Worm (Caenorhabditis elegans): Measurements from ENCODE around the gene srsy-1.

- TF ChIP-seq egl-27 (tag; optimal IDR thresholded peaks at IDR 0.05) (no peak), lsy-2 (tag; optimal IDR thresholded peaks at IDR 0.05) (no peak), nhr-77 (tag; optimal IDR thresholded peaks at IDR 0.05) (no peak), lin-15B (tag; optimal IDR thresholded peaks at IDR 0.05) (no peak), egl-43 (GFP tag; IDR thresholded peaks at IDR 0.05) (no peak), snpc-4 (tag; optimal IDR thresholded peaks at IDR 0.05) (no peak)
These were observed 6.1 kb upstream of the srsy-1 start, which contains the start of gene F09C12.2 for ce11 chrII:5109693-5110092.
